Fruit fly (Drosophila melanogaster) whole organism, adult: ENCODE measurements around the gene CG11504.

ENCODE experiments used
- CG11617 ChIP-seq: fragments of 200-800 bp; sonication (Bioruptor generic); optimal IDR thresholded peaks from 2 replicates; lab custom pipeline; 2017; ENCODE audit warnings: mild to moderate bottlenecking, missing biosample characterization, missing genetic modification reagents, missing genetic modification characterization
- CG12768 ChIP-seq: fragments of 200-800 bp; sonication (Bioruptor generic); optimal IDR thresholded peaks from 2 replicates; lab custom pipeline; 2017; ENCODE audit warnings: missing biosample characterization, missing genetic modification characterization, mild to moderate bottlenecking, moderate library complexity, missing genetic modification reagents
- CG14711 ChIP-seq: fragments of 200-800 bp; sonication (Bioruptor generic); optimal IDR thresholded peaks from 2 replicates; lab custom pipeline; 2018; ENCODE audit warnings: missing biosample characterization, mild to moderate bottlenecking, missing genetic modification characterization, moderate library complexity
- CG1620 ChIP-seq: fragments of 200-800 bp; sonication (Bioruptor generic); optimal IDR thresholded peaks from 2 replicates; lab custom pipeline; 2016; ENCODE audit warnings: missing biosample characterization, missing genetic modification characterization
- CG33017 ChIP-seq: fragments of 200-800 bp; sonication (Bioruptor generic); optimal IDR thresholded peaks from 2 replicates; lab custom pipeline; 2018; ENCODE audit warnings: missing biosample characterization, mild to moderate bottlenecking, missing genetic modification characterization, moderate library complexity
- CG5204 ChIP-seq: fragments of 200-800 bp; sonication (Bioruptor generic); optimal IDR thresholded peaks from 2 replicates; lab custom pipeline; 2016; ENCODE audit warnings: missing biosample characterization, missing genetic modification characterization
- CG7045 ChIP-seq: fragments of 200-800 bp; sonication (Bioruptor generic); optimal IDR thresholded peaks from 2 replicates; lab custom pipeline; 2017; ENCODE audit warnings: missing biosample characterization, mild to moderate bottlenecking, missing genetic modification characterization
- CG7101 ChIP-seq: fragments of 200-800 bp; sonication (Bioruptor generic); optimal IDR thresholded peaks from 2 replicates; lab custom pipeline; 2018; ENCODE audit warnings: missing biosample characterization, mild to moderate bottlenecking, missing genetic modification characterization, moderate library complexity
- Clk ChIP-seq: fragments of 200-800 bp; sonication (Bioruptor generic); optimal IDR thresholded peaks from 2 replicates; lab custom pipeline; 2017; ENCODE audit warnings: missing biosample characterization, missing genetic modification characterization
- Crg-1 ChIP-seq: fragments of 200-800 bp; sonication (Bioruptor generic); optimal IDR thresholded peaks from 2 replicates; lab custom pipeline; 2016; ENCODE audit warnings: missing biosample characterization, missing genetic modification characterization
- Hr96 ChIP-seq: fragments of 200-800 bp; sonication (Bioruptor generic); optimal IDR thresholded peaks from 2 replicates; lab custom pipeline; 2016; ENCODE audit warnings: missing biosample characterization, missing genetic modification characterization
- Mnt ChIP-seq: fragments of 200-800 bp; sonication (Bioruptor generic); optimal IDR thresholded peaks from 2 replicates; lab custom pipeline; 2016; ENCODE audit warnings: missing biosample characterization, mild to moderate bottlenecking, missing genetic modification characterization
- bab1 ChIP-seq: fragments of 200-800 bp; sonication (Bioruptor generic); optimal IDR thresholded peaks from 3 replicates; lab custom pipeline; 2019; ENCODE audit warnings: missing biosample characterization, mild to moderate bottlenecking, missing genetic modification characterization, moderate library complexity
- cic ChIP-seq: fragments of 200-800 bp; sonication (Bioruptor generic); optimal IDR thresholded peaks from 2 replicates; lab custom pipeline; 2017; ENCODE audit warnings: missing biosample characterization, mild to moderate bottlenecking, missing genetic modification characterization, moderate library complexity
- cnc ChIP-seq, 2 experiments: fragments of >200 bp; optimal IDR thresholded peaks; 2 replicates each; lab custom pipeline; 2017
- kay ChIP-seq: fragments of 200-800 bp; sonication (Bioruptor generic); peaks from one replicate; lab custom pipeline; 2016; ENCODE audit warnings: missing biosample characterization, missing genetic modification characterization, borderline replicate concordance
- ovo ChIP-seq: fragments of 200-800 bp; sonication (Bioruptor generic); optimal IDR thresholded peaks from 2 replicates; lab custom pipeline; 2016; ENCODE audit warnings: missing biosample characterization, missing genetic modification characterization
- pad ChIP-seq: fragments of 200-800 bp; sonication (Bioruptor generic); optimal IDR thresholded peaks from 3 replicates; lab custom pipeline; 2017; ENCODE audit warnings: missing biosample characterization, missing genetic modification characterization, mild to moderate bottlenecking, moderate library complexity, missing genetic modification reagents
- tj ChIP-seq: fragments of 200-800 bp; sonication (Bioruptor generic); optimal IDR thresholded peaks from 3 replicates; lab custom pipeline; 2017; ENCODE audit warnings: missing biosample characterization, mild to moderate bottlenecking, missing genetic modification characterization, moderate library complexity
- toe ChIP-seq: fragments of 200-800 bp; sonication (Bioruptor generic); optimal IDR thresholded peaks from 2 replicates; lab custom pipeline; 2016; ENCODE audit warnings: missing biosample characterization, missing genetic modification characterization

CG11504 gene

dm6 chr3R:30021559-30022451, 24.1 kb downstream of the CG11504 start, which contains the start of gene Mgat2:
Mgat2 (minus strand) TSS chr3R:30022221.
- TF ChIP-seq CG14711 (tag; lab: Kevin White, UChicago) (no peak), tj (peak; percentile 28), CG11617 (GFP tag; lab: Kevin White, UChicago) (peak; percentile 53), cnc (optimal IDR thresholded peaks at IDR 0.05; lab: Kevin White, UChicago) (no peak), CG1620 (GFP tag; lab: Kevin White, UChicago) (no peak), CG33017 (tag; lab: Kevin White, UChicago) (peak; percentile 65), cic (GFP tag; lab: Kevin White, UChicago) (peak; percentile 85), pad (no peak), CG12768 (GFP tag; lab: Kevin White, UChicago) (peak; percentile 67), Mnt (GFP tag; lab: Kevin White, UChicago) (peak; percentile 75), CG7101 (tag; lab: Kevin White, UChicago) (peak; percentile 42), toe (no peak), Crg-1 (GFP tag; lab: Kevin White, UChicago) (no peak), Hr96 (GFP tag; lab: Kevin White, UChicago) (peak; percentile 72), Clk (GFP tag; lab: Kevin White, UChicago) (no peak), CG7045 (GFP tag; lab: Kevin White, UChicago) (peak; percentile 50), bab1 (GFP tag; lab: Kevin White, UChicago) (peak; percentile 41), CG5204 (GFP tag; lab: Kevin White, UChicago) (no peak), ovo (GFP tag; lab: Kevin White, UChicago) (no peak), kay (GFP tag; lab: Kevin White, UChicago) (no peak)

dm6 chr3R:30022452-30023028, 24.8 kb downstream of the CG11504 start, which contains the start of the genes RpS28a and Axn:
RpS28a (minus strand) TSS chr3R:30022648.
Axn (plus strand) TSS chr3R:30022842.
- TF ChIP-seq CG7045 (GFP tag; lab: Kevin White, UChicago) = no peak
- no peak for TF ChIP-seq toe
- TF ChIP-seq cnc (optimal IDR thresholded peaks at IDR 0.05; lab: Kevin White, UChicago) = no peak
- TF ChIP-seq CG14711 (tag; lab: Kevin White, UChicago) = peak; percentile 57
- TF ChIP-seq tj = no peak
- peak; percentile 5 for TF ChIP-seq Mnt (GFP tag; lab: Kevin White, UChicago)
- TF ChIP-seq CG7101 (tag; lab: Kevin White, UChicago) = no peak

- TF ChIP-seq ovo (GFP tag; lab: Kevin White, UChicago) = no peak
- TF ChIP-seq CG7101 (tag; lab: Kevin White, UChicago) = no peak
- TF ChIP-seq bab1 (GFP tag; lab: Kevin White, UChicago) = no peak
- TF ChIP-seq Hr96 (GFP tag; lab: Kevin White, UChicago) = no peak
- TF ChIP-seq toe = no peak
- TF ChIP-seq kay (GFP tag; lab: Kevin White, UChicago) = no peak
- no peak for TF ChIP-seq CG33017 (tag; lab: Kevin White, UChicago)
- TF ChIP-seq cnc (optimal IDR thresholded peaks at IDR 0.05; lab: Kevin White, UChicago) = no peak
- no peak for TF ChIP-seq tj
- no peak for TF ChIP-seq pad
- no peak for TF ChIP-seq Mnt (GFP tag; lab: Kevin White, UChicago)
- TF ChIP-seq CG11617 (GFP tag; lab: Kevin White, UChicago) = no peak
Measured at dm6 chr3R:30023445-30023844, 25.7 kb downstream of the CG11504 start.

dm6 chr3R:30030061-30030460, 32.4 kb downstream of the CG11504 start:
- TF ChIP-seq Hr96 (GFP tag; lab: Kevin White, UChicago) = no peak
- no peak for TF ChIP-seq toe
- TF ChIP-seq CG1620 (GFP tag; lab: Kevin White, UChicago) = no peak
- no peak for TF ChIP-seq CG7045 (GFP tag; lab: Kevin White, UChicago)
- TF ChIP-seq Clk (GFP tag; lab: Kevin White, UChicago) = no peak
- no peak for TF ChIP-seq cnc (optimal IDR thresholded peaks at IDR 0.05; lab: Kevin White, UChicago)
- TF ChIP-seq CG5204 (GFP tag; lab: Kevin White, UChicago) = no peak
- no peak for TF ChIP-seq Crg-1 (GFP tag; lab: Kevin White, UChicago)
- TF ChIP-seq CG11617 (GFP tag; lab: Kevin White, UChicago) = no peak
- no peak for TF ChIP-seq kay (GFP tag; lab: Kevin White, UChicago)
- TF ChIP-seq pad = no peak
- TF ChIP-seq Mnt (GFP tag; lab: Kevin White, UChicago) = no peak
- no peak for TF ChIP-seq CG12768 (GFP tag; lab: Kevin White, UChicago)
- TF ChIP-seq CG7101 (tag; lab: Kevin White, UChicago) = no peak

dm6 chr3R:30032281-30032680, 34.6 kb downstream of the CG11504 start:
- TF ChIP-seq toe (no peak), cnc (optimal IDR thresholded peaks at IDR 0.05; lab: Kevin White, UChicago) (no peak), CG33017 (tag; lab: Kevin White, UChicago) (no peak), ovo (GFP tag; lab: Kevin White, UChicago) (no peak), CG1620 (GFP tag; lab: Kevin White, UChicago) (no peak), kay (GFP tag; lab: Kevin White, UChicago) (no peak), CG14711 (tag; lab: Kevin White, UChicago) (no peak), cic (GFP tag; lab: Kevin White, UChicago) (no peak), Clk (GFP tag; lab: Kevin White, UChicago) (no peak), Crg-1 (GFP tag; lab: Kevin White, UChicago) (no peak), CG12768 (GFP tag; lab: Kevin White, UChicago) (no peak), tj (no peak), CG7101 (tag; lab: Kevin White, UChicago) (no peak), CG7045 (GFP tag; lab: Kevin White, UChicago) (no peak), CG5204 (GFP tag; lab: Kevin White, UChicago) (no peak), pad (no peak), CG11617 (GFP tag; lab: Kevin White, UChicago) (no peak), Hr96 (GFP tag; lab: Kevin White, UChicago) (no peak), Mnt (GFP tag; lab: Kevin White, UChicago) (no peak)
